Fruit fly (Drosophila melanogaster): Measurements from ENCODE around the gene CG4955.

Gene CG4955

dm6 chrX:17109673-17110072 is 28.4 kb downstream of the CG4955 start:
- no peak for TF ChIP-seq dac (GFP tag; optimal IDR thresholded peaks at IDR 0.05)
- TF ChIP-seq vri (GFP tag; optimal IDR thresholded peaks at IDR 0.05) = peak; percentile 54
- no peak for TF ChIP-seq CG11902 (GFP tag; optimal IDR thresholded peaks at IDR 0.05)
- peak; percentile 33; the same call in 1 of the 3 replicates for TF ChIP-seq eg (GFP tag; IDR thresholded peaks at IDR 0.05)
- no peak for TF ChIP-seq fd59A (GFP tag; optimal IDR thresholded peaks at IDR 0.05)
- TF ChIP-seq Gug (GFP tag; IDR thresholded peaks at IDR 0.05) = no peak
- no peak for TF ChIP-seq CG34406 (GFP tag; optimal IDR thresholded peaks at IDR 0.05)
- no peak for TF ChIP-seq Eip78C (GFP tag)
- no peak for TF ChIP-seq salr (GFP tag; optimal IDR thresholded peaks at IDR 0.05)
- no peak for TF ChIP-seq Eip75B (GFP tag; optimal IDR thresholded peaks at IDR 0.05)
- peak; percentile 37 for TF ChIP-seq CG6276 (GFP tag; optimal IDR thresholded peaks at IDR 0.05)
- TF ChIP-seq fkh (GFP tag; optimal IDR thresholded peaks at IDR 0.05) = peak; percentile 56
- no peak for TF ChIP-seq Blimp-1 (GFP tag; optimal IDR thresholded peaks at IDR 0.05)
- TF ChIP-seq acj6 (GFP tag; optimal IDR thresholded peaks at IDR 0.05) = no peak

- TF ChIP-seq CG31627 (GFP tag; optimal IDR thresholded peaks at IDR 0.05) (no peak), fd59A (GFP tag; optimal IDR thresholded peaks at IDR 0.05) (no peak), CG10669 (GFP tag; optimal IDR thresholded peaks at IDR 0.05) (no peak), CG6808 (GFP tag; optimal IDR thresholded peaks at IDR 0.05) (no peak), Sox14 (GFP tag; optimal IDR thresholded peaks at IDR 0.05) (no peak), CG4318 (GFP tag; optimal IDR thresholded peaks at IDR 0.05) (no peak), spab (GFP tag; optimal IDR thresholded peaks at IDR 0.05) (no peak), CG34406 (GFP tag; optimal IDR thresholded peaks at IDR 0.05) (no peak), Ets21C (GFP tag; optimal IDR thresholded peaks at IDR 0.05) (no peak), achi (GFP tag; optimal IDR thresholded peaks at IDR 0.05) (no peak), CG6854 (GFP tag; optimal IDR thresholded peaks at IDR 0.05) (no peak), dac (GFP tag; optimal IDR thresholded peaks at IDR 0.05) (no peak), salr (GFP tag; optimal IDR thresholded peaks at IDR 0.05) (no peak), CG6276 (GFP tag; optimal IDR thresholded peaks at IDR 0.05) (no peak), CG11762 (GFP tag; optimal IDR thresholded peaks at IDR 0.05; ENCODE audit: insufficient read depth) (no peak), Ets96B (tag; optimal IDR thresholded peaks at IDR 0.05) (no peak), CG7368 (GFP tag; optimal IDR thresholded peaks at IDR 0.05) (no peak)
These were observed 29.4 kb downstream of the CG4955 start for dm6 chrX:17110556-17111177.

- TF ChIP-seq svp (GFP tag) (peak; percentile 73), Lpt (GFP tag; optimal IDR thresholded peaks at IDR 0.05) (no peak), CG6808 (GFP tag; optimal IDR thresholded peaks at IDR 0.05) (no peak), Eip93F (GFP tag; optimal IDR thresholded peaks at IDR 0.05) (no peak), dsx (GFP tag; optimal IDR thresholded peaks at IDR 0.05; ENCODE audit: poor library complexity, severe bottlenecking) (no peak), cyc (GFP tag; optimal IDR thresholded peaks at IDR 0.05) (no peak), dac (GFP tag; optimal IDR thresholded peaks at IDR 0.05) (no peak), spab (GFP tag; optimal IDR thresholded peaks at IDR 0.05) (no peak), Sox14 (GFP tag; optimal IDR thresholded peaks at IDR 0.05) (no peak), CG10669 (GFP tag; optimal IDR thresholded peaks at IDR 0.05) (peak; percentile 6), CG6276 (GFP tag; optimal IDR thresholded peaks at IDR 0.05) (no peak), Ets96B (tag; optimal IDR thresholded peaks at IDR 0.05) (no peak), Ets21C (GFP tag; optimal IDR thresholded peaks at IDR 0.05) (no peak), Sox15 (GFP tag; optimal IDR thresholded peaks at IDR 0.05) (no peak), topi (GFP tag; optimal IDR thresholded peaks at IDR 0.05) (peak; percentile 6), Blimp-1 (GFP tag; optimal IDR thresholded peaks at IDR 0.05) (no peak), CG15336 (GFP tag; IDR thresholded peaks at IDR 0.05) (peak; percentile 20; the same call in 1 of the 2 replicates), CG3032 (tag; optimal IDR thresholded peaks at IDR 0.05) (no peak), eg (GFP tag; IDR thresholded peaks at IDR 0.05) (peak; percentile 28; the same call in 1 of the 3 replicates), CG10631 (GFP tag; optimal IDR thresholded peaks at IDR 0.05) (peak; percentile 38), Eip78C (GFP tag) (peak; percentile 76), lz (GFP tag; optimal IDR thresholded peaks at IDR 0.05) (no peak), CG1621 (tag; optimal IDR thresholded peaks at IDR 0.05) (no peak), esn (GFP tag; optimal IDR thresholded peaks at IDR 0.05) (peak; percentile 9), CG9139 (GFP tag; optimal IDR thresholded peaks at IDR 0.05) (no peak), CG8119 (GFP tag; IDR thresholded peaks at IDR 0.05) (peak; percentile 44; the same call in 2 of the 3 replicates), CG11762 (GFP tag; optimal IDR thresholded peaks at IDR 0.05; ENCODE audit: insufficient read depth) (no peak), OdsH (GFP tag; optimal IDR thresholded peaks at IDR 0.05) (peak; percentile 30), Eip75B (GFP tag; optimal IDR thresholded peaks at IDR 0.05) (no peak), CG7368 (GFP tag; optimal IDR thresholded peaks at IDR 0.05) (no peak), CG6854 (GFP tag; optimal IDR thresholded peaks at IDR 0.05) (no peak), Hr4 (GFP tag; optimal IDR thresholded peaks at IDR 0.05) (peak; percentile 21), net (GFP tag; optimal IDR thresholded peaks at IDR 0.05) (peak; percentile 0), pdm3 (GFP tag; optimal IDR thresholded peaks at IDR 0.05) (peak; percentile 35)
These were observed 30.0 kb downstream of the CG4955 start for dm6 chrX:17111274-17111673.

Measured in whole organism, prepupa.